Worm (Caenorhabditis elegans): ENCODE measurements around the gene C55A1.4.

- no peak for TF ChIP-seq hlh-30 (tag; optimal IDR thresholded peaks at IDR 0.05; ENCODE audit: insufficient read depth)
- no peak for TF ChIP-seq ttx-3 (tag; optimal IDR thresholded peaks at IDR 0.05)
- TF ChIP-seq pat-9 (tag; optimal IDR thresholded peaks at IDR 0.05) = no peak
Observed at ce11 chrV:15658262-15659060, 15.4 kb upstream of the C55A1.4 start.
